Fruit fly (Drosophila melanogaster): Measurements from ENCODE around the gene Kebab.

DNA sequence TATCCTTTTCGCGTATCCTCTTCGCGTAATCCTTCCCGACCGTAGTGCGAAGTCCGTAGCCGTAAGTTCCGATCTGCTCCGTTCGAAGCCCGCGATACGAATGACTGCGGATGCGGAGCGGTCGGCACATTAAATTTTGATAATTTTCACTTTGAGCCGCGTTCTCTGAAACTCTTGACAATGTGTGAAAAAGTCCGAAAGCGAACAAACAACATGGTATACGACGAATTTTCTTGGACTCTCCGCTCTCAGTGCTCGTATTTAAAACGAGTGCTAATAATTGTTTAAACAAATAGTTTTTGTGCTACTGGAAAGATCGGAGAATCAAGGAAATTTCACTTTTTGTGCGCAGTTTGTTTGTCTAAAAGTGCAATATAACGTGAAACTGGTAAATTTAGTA is 9.4 kb upstream of the Kebab start, which contains the start of gene CG42296:
- no peak for TF ChIP-seq Myb (GFP tag; optimal IDR thresholded peaks at IDR 0.05)
- TF ChIP-seq gem (tag; optimal IDR thresholded peaks at IDR 0.05) = no peak
- no peak for TF ChIP-seq CG11247 (GFP tag; IDR thresholded peaks at IDR 0.05)
- TF ChIP-seq Atf6 (GFP tag; IDR thresholded peaks at IDR 0.05) = no peak

Data from whole organism, embryonic.